Worm (Caenorhabditis elegans): ENCODE data around the gene Y66C5A.1.

DNA sequence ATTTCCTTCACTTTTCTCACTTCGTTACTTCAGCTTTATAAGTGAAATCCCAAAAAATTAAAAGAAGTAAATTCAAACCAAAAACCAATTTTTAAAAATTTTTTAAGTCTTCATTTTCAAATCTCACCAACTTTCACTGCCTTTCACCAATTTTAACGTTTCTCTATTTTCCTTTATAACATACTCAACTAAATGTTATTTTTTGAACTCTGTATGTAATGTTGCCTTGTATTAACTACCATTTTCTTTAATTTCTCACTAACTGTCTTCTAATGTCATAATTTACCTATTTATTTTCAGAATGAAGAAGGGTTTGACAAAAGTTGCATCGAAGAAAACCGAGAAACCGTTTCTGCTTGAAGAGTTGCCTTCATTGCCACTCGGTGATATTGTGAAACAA lies 10.6 kb downstream of the Y66C5A.1 start, which contains the start of gene F23D12.4:
- no peak for TF ChIP-seq him-1 (tag; optimal IDR thresholded peaks at IDR 0.05)
- TF ChIP-seq W03F9.2 (tag; optimal IDR thresholded peaks at IDR 0.05), result no peak
- no peak for TF ChIP-seq dao-5 (tag; optimal IDR thresholded peaks at IDR 0.05)
